Fruit fly (Drosophila melanogaster): ENCODE data around the gene CG43050.
A peak's percentile ranks its signal among the peaks of the same experiment; 100 is the strongest.

Gene CG43050

dm6 chr2L:13088550-13088949 lies 30.5 kb upstream of the CG43050 start:
- TF ChIP-seq Dbx (GFP tag; IDR thresholded peaks at IDR 0.05): no peak
- TF ChIP-seq Ets65A (GFP tag): peak; percentile 82

DNA sequence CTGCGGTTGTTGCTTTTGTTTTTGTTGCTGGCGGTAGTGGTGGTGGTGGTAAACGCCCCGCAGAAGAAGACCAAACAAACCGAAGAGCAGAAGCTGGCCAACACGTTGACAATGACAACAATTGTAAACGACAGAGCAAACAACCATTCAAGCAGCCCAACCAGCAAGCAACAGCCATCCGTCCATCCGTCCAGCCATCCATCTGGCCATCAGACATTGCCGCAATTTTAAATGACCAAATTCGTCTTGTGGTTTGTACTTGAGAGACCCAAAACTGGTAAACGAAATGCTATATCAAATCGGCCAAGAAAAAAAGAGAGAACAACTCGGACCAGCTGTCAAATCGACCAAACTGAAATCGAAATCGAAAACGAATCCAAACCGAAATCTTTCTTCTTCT lies 23.3 kb upstream of the CG43050 start:
- TF ChIP-seq Dbx (GFP tag; IDR thresholded peaks at IDR 0.05): no peak
- TF ChIP-seq CG8290 (GFP tag; optimal IDR thresholded peaks at IDR 0.05): no peak
- peak in 1 of 2 experiments; percentile 17 for TF ChIP-seq CG8290 (tag; optimal IDR thresholded peaks at IDR 0.05)
- peak; percentile 97 for TF ChIP-seq CG8281 (tag; optimal IDR thresholded peaks at IDR 0.05)
- no peak for TF ChIP-seq CG4282 (GFP tag; optimal IDR thresholded peaks at IDR 0.05)
- no peak for TF ChIP-seq YL-1 (GFP tag; optimal IDR thresholded peaks at IDR 0.05)
- no peak for TF ChIP-seq sima (GFP tag; optimal IDR thresholded peaks at IDR 0.05)
- TF ChIP-seq CG1529 (GFP tag; optimal IDR thresholded peaks at IDR 0.05): no peak
- no peak for TF ChIP-seq cas (GFP tag; IDR thresholded peaks at IDR 0.05)
- TF ChIP-seq CG9727 (GFP tag; optimal IDR thresholded peaks at IDR 0.05): no peak
- no peak for TF ChIP-seq CG3726 (GFP tag; IDR thresholded peaks at IDR 0.05)
- TF ChIP-seq ci (GFP tag; IDR thresholded peaks at IDR 0.05): 0 out of 3 replicates have a peak, but pooled peaks have one; percentile 44
- TF ChIP-seq Sin3A (optimal IDR thresholded peaks at IDR 0.05): no peak
- TF ChIP-seq tup (GFP tag; optimal IDR thresholded peaks at IDR 0.05): no peak
- TF ChIP-seq ham (GFP tag; IDR thresholded peaks at IDR 0.05): no peak
- no peak for TF ChIP-seq CG11723 (GFP tag; optimal IDR thresholded peaks at IDR 0.05)
- no peak for TF ChIP-seq usp (GFP tag; optimal IDR thresholded peaks at IDR 0.05)
- TF ChIP-seq CG13894 (tag; optimal IDR thresholded peaks at IDR 0.05): no peak
- TF ChIP-seq CG17912 (GFP tag; optimal IDR thresholded peaks at IDR 0.05): no peak
- TF ChIP-seq mam (GFP tag; optimal IDR thresholded peaks at IDR 0.05): no peak
- no peak for TF ChIP-seq CG15011 (GFP tag; optimal IDR thresholded peaks at IDR 0.05)
- TF ChIP-seq dpn (GFP tag; optimal IDR thresholded peaks at IDR 0.05): no peak
- TF ChIP-seq CG2202 (tag; optimal IDR thresholded peaks at IDR 0.05): no peak
- TF ChIP-seq CG12219 (GFP tag; optimal IDR thresholded peaks at IDR 0.05): no peak
- TF ChIP-seq fu2 (GFP tag; optimal IDR thresholded peaks at IDR 0.05): no peak
- 0 out of 2 replicates have a peak, but pooled peaks have one; percentile 9 for TF ChIP-seq H2.0 (GFP tag; IDR thresholded peaks at IDR 0.05)
- TF ChIP-seq kni (GFP tag; optimal IDR thresholded peaks at IDR 0.05): no peak
- no peak for TF ChIP-seq dmrt99B (tag; optimal IDR thresholded peaks at IDR 0.05)
- no peak for TF ChIP-seq CG11093 (GFP tag; IDR thresholded peaks at IDR 0.05)
- TF ChIP-seq CkIIα-i1 (GFP tag; IDR thresholded peaks at IDR 0.05): no peak
- no peak for TF ChIP-seq Xbp1 (GFP tag; optimal IDR thresholded peaks at IDR 0.05)
- TF ChIP-seq pnt (GFP tag; optimal IDR thresholded peaks at IDR 0.05): no peak
- no peak for TF ChIP-seq CG17568 (GFP tag; optimal IDR thresholded peaks at IDR 0.05)
- TF ChIP-seq Adf1 (GFP tag; IDR thresholded peaks at IDR 0.05): no peak
- TF ChIP-seq H15 (GFP tag; IDR thresholded peaks at IDR 0.05): 0 out of 3 replicates have a peak, but pooled peaks have one; percentile 24
- no peak for TF ChIP-seq CoRest (tag; optimal IDR thresholded peaks at IDR 0.05)
- no peak for TF ChIP-seq Fer3 (tag; optimal IDR thresholded peaks at IDR 0.05)
- TF ChIP-seq CG31365 (tag; optimal IDR thresholded peaks at IDR 0.05): no peak
- no peak for TF ChIP-seq Taf1 (GFP tag; IDR thresholded peaks at IDR 0.05)
- 0 out of 4 replicates have a peak, but pooled peaks have one; percentile 49 for TF ChIP-seq chinmo (GFP tag; IDR thresholded peaks at IDR 0.05; ENCODE audit: partially characterized antibody)
- no peak for TF ChIP-seq insv (GFP tag; optimal IDR thresholded peaks at IDR 0.05)

All from whole organism, embryonic.